Worm (Caenorhabditis elegans): ENCODE data around the gene Y62H9A.11.

DNA sequence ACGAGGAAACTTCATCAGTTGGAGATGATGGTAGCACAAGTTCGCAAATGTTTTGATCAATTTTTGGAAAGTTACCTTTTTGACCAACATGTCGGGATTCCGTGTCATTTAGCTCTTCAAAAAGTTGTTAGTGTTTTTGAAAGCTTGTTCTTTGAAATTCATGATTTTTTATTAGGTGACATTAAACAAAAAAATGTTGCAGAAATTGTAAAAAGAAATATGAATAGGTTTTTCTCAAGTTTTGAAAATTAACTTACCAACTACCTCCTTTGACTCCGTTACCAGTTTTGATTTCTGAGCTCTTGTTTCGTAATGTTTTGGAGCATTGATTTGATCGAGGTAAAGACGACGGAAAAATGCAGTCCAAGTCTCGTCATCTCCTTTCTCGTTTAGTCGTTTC is 45.0 kb upstream of the Y62H9A.11 start:
- no peak for TF ChIP-seq ceh-24 (tag; optimal IDR thresholded peaks at IDR 0.05)
- TF ChIP-seq hlh-8 (tag; optimal IDR thresholded peaks at IDR 0.05), result no peak
- no peak for TF ChIP-seq C38D4.7 (GFP tag; optimal IDR thresholded peaks at IDR 0.05)
- TF ChIP-seq pag-3 (tag; optimal IDR thresholded peaks at IDR 0.05; ENCODE audit: borderline replicate concordance), result no peak
- no peak for TF ChIP-seq ama-1 (optimal IDR thresholded peaks at IDR 0.05)
- no peak for TF ChIP-seq madf-2 (tag; optimal IDR thresholded peaks at IDR 0.05)
- no peak for TF ChIP-seq nhr-11 (tag; optimal IDR thresholded peaks at IDR 0.05)
- TF ChIP-seq ceh-2 (tag; optimal IDR thresholded peaks at IDR 0.05), result no peak
- TF ChIP-seq F13H6.1 (tag; optimal IDR thresholded peaks at IDR 0.05), result no peak
